Worm (Caenorhabditis elegans): ENCODE measurements around the gene nspb-9.

nspb-9 gene

ce11 chrII:14618764-14619163 is 38.1 kb downstream of the nspb-9 start:
- TF ChIP-seq alr-1 (tag; optimal IDR thresholded peaks at IDR 0.05) (no peak), nhr-21 (tag; optimal IDR thresholded peaks at IDR 0.05) (peak; percentile 1), sma-3 (GFP tag; optimal IDR thresholded peaks at IDR 0.05) (peak; percentile 1)

ce11 chrII:14619806-14620205 is 39.1 kb downstream of the nspb-9 start:
- TF ChIP-seq lin-11 (tag; optimal IDR thresholded peaks at IDR 0.05) (no peak), sma-9 (GFP tag; optimal IDR thresholded peaks at IDR 0.05) (peak; percentile 28), sma-9 (tag; optimal IDR thresholded peaks at IDR 0.05) (no peak), nhr-21 (tag; optimal IDR thresholded peaks at IDR 0.05) (peak; percentile 40), ama-1 (optimal IDR thresholded peaks at IDR 0.05) (no peak)

- TF ChIP-seq ZK546.5 (tag; optimal IDR thresholded peaks at IDR 0.05), result no peak
- TF ChIP-seq lin-39 (tag; optimal IDR thresholded peaks at IDR 0.05), result no peak
- TF ChIP-seq blmp-1 (tag; optimal IDR thresholded peaks at IDR 0.05; ENCODE audit: insufficient read depth), result no peak
- TF ChIP-seq nhr-25 (tag; optimal IDR thresholded peaks at IDR 0.05), result no peak
- no peak for TF ChIP-seq skn-1 (tag; optimal IDR thresholded peaks at IDR 0.05)
- no peak for TF ChIP-seq nhr-21 (tag; optimal IDR thresholded peaks at IDR 0.05)
- TF ChIP-seq lin-11 (tag; optimal IDR thresholded peaks at IDR 0.05), result no peak
- TF ChIP-seq nhr-11 (tag; optimal IDR thresholded peaks at IDR 0.05), result no peak
- TF ChIP-seq egl-27 (tag; optimal IDR thresholded peaks at IDR 0.05), result no peak
- no peak for TF ChIP-seq C34F6.9 (tag; optimal IDR thresholded peaks at IDR 0.05)
- no peak for TF ChIP-seq sma-9 (GFP tag; optimal IDR thresholded peaks at IDR 0.05)
- TF ChIP-seq sma-9 (tag; optimal IDR thresholded peaks at IDR 0.05), result no peak
- no peak for TF ChIP-seq fos-1 (tag; optimal IDR thresholded peaks at IDR 0.05)
- TF ChIP-seq sma-3 (GFP tag; optimal IDR thresholded peaks at IDR 0.05), result no peak
Measured at ce11 chrII:14620730-14621129, 40.1 kb downstream of the nspb-9 start.

ce11 chrII:14622758-14623157 is 42.1 kb downstream of the nspb-9 start, which contains the start of gene mltn-10:
Gene mltn-10, plus strand, starts transcription at chrII:14623058.
- no peak for TF ChIP-seq nhr-23 (tag; optimal IDR thresholded peaks at IDR 0.05)
- no peak for TF ChIP-seq nhr-10 (tag; optimal IDR thresholded peaks at IDR 0.05)

ce11 chrII:14626883-14627282 is 46.2 kb downstream of the nspb-9 start:
- TF ChIP-seq R02D3.7 (tag; optimal IDR thresholded peaks at IDR 0.05) (no peak), blmp-1 (tag; optimal IDR thresholded peaks at IDR 0.05; ENCODE audit: insufficient read depth) (peak; percentile 52)

- TF ChIP-seq ZK546.5 (tag; optimal IDR thresholded peaks at IDR 0.05), result no peak
- no peak for TF ChIP-seq unc-62 (GFP tag; optimal IDR thresholded peaks at IDR 0.05)
- TF ChIP-seq nhr-10 (tag; optimal IDR thresholded peaks at IDR 0.05), result no peak
- TF ChIP-seq elt-3 (tag; optimal IDR thresholded peaks at IDR 0.05), result no peak
- TF ChIP-seq nhr-129 (tag; optimal IDR thresholded peaks at IDR 0.05), result no peak
- TF ChIP-seq ztf-1 (GFP tag; conservative IDR thresholded peaks at IDR 0.05), result no peak
- no peak for TF ChIP-seq ztf-11 (tag; optimal IDR thresholded peaks at IDR 0.05)
- no peak for TF ChIP-seq nhr-23 (tag; optimal IDR thresholded peaks at IDR 0.05)
- no peak for TF ChIP-seq nhr-11 (tag; optimal IDR thresholded peaks at IDR 0.05)
Measured at ce11 chrII:14627330-14627729, 46.7 kb downstream of the nspb-9 start, which contains the start of gene tag-297. Gene tag-297, plus strand, starts transcription at chrII:14627630.

Measured in whole organism, L2 larva.